Worm (Caenorhabditis elegans): ENCODE data around the gene unc-8.

DNA sequence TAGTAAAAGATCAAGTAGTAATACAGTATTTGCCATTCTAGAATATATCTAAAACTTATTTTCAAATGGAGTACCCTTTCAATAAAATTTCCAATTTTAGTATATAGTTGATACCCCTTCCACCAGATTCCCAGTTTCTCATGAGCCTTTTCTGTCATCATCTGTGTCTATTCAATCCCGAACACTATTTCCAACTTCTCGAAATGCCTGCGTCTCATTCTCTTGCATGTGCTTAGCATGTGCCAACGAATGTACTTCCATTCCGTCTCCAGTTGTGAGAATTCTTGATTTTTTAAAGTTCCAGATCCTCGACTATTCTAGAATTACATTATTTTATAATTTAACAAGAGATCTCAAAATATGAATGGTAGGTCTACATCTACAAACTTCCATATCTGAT is 30.4 kb upstream of the unc-8 start, which contains the start of gene C42D4.18:
- TF ChIP-seq ama-1 (optimal IDR thresholded peaks at IDR 0.05) (no peak), aly-1 (tag; optimal IDR thresholded peaks at IDR 0.05) (no peak), ets-7 (tag; optimal IDR thresholded peaks at IDR 0.05) (no peak), F13C5.2 (tag; optimal IDR thresholded peaks at IDR 0.05) (no peak), flt-1 (GFP tag; IDR thresholded peaks at IDR 0.05) (no peak), hnd-1 (tag; optimal IDR thresholded peaks at IDR 0.05) (no peak)
